1 fruit fly cellular context compared by ENCODE assay signal in genomic region chr2L:20400875-20401274, dm6.
TF ChIP-seq lines count a peak whose summit lies in the region.

No protein-coding gene starts in this region.

TF ChIP-seq in whole organism, embryonic, 481 proteins besides CTCF, POLR2A, EP300 and RAD21 (continued from another document):
- no peak for TF ChIP-seq salm (tag; optimal IDR thresholded peaks at IDR 0.05; lab: Kevin White, UChicago)
- TF ChIP-seq nom (GFP tag; optimal IDR thresholded peaks at IDR 0.05; lab: Kevin White, UChicago): no peak
- peak; percentile 100 for TF ChIP-seq sr (GFP tag; IDR thresholded peaks at IDR 0.05; lab: Robert Waterston, UW)
- 0 out of 4 replicates have a peak, but pooled peaks have one; percentile 40 for TF ChIP-seq chinmo (GFP tag; IDR thresholded peaks at IDR 0.05; lab: Robert Waterston, UW; ENCODE audit: partially characterized antibody)
- TF ChIP-seq cwo (GFP tag; optimal IDR thresholded peaks at IDR 0.05; lab: Kevin White, UChicago): no peak
- no peak for TF ChIP-seq Fer3 (tag; optimal IDR thresholded peaks at IDR 0.05; lab: Kevin White, UChicago)
- TF ChIP-seq ac (GFP tag; optimal IDR thresholded peaks at IDR 0.05; lab: Kevin White, UChicago): no peak
- TF ChIP-seq Ets97D (GFP tag; optimal IDR thresholded peaks at IDR 0.05; lab: Kevin White, UChicago): no peak
- no peak for TF ChIP-seq Bteb2 (GFP tag; optimal IDR thresholded peaks at IDR 0.05; lab: Kevin White, UChicago)
- no peak for TF ChIP-seq Nf-YA (GFP tag; IDR thresholded peaks at IDR 0.05; lab: Robert Waterston, UW)
- no peak for TF ChIP-seq BEAF-32 (GFP tag; optimal IDR thresholded peaks at IDR 0.05; lab: Kevin White, UChicago)
TF ChIP-seq in whole organism, embryonic: peak in this region for 13.
